Worm (Caenorhabditis elegans) whole organism, L4/young adult: ENCODE data around the gene clec-210.

Source experiments
- W03F9.2 ChIP-seq: fragments of 150-350 bp; optimal IDR thresholded peaks from 2 replicates; lab custom pipeline; 2014; ENCODE audit warnings: missing biosample characterization, missing genetic modification characterization
- him-1 ChIP-seq: sonication (generic microtip); optimal IDR thresholded peaks from 2 replicates; lab custom pipeline; 2016; ENCODE audit warnings: missing genotype, missing genetic modification reagents, missing genetic modification characterization, missing compliant biosample characterization

DNA sequence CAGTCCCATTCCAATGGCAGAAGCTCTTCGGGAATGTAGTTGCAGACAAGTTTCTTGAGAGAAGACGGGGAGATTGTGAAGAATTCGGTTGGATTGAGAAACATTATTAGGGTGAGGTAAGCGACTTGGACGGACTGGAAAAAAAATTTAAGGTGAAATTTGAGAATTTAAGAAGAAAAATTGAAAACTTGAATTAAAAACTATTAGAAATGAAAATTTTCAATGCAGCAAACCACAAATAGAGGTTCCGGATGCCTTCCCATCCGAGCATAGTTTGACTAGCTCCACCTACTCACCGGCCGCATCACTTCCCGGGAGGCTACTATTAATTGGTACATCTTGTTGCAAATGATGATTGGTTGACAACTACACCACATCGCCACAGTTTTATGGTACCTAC lies 4.4 kb upstream of the clec-210 start, which contains the start of gene Y73C8C.8:
- TF ChIP-seq W03F9.2 (tag; lab: Kevin White, UChicago) (no peak), him-1 (tag; lab: Kevin White, UChicago) (no peak)
